Fruit fly (Drosophila melanogaster) whole organism, pupa: Measurements from ENCODE around the gene CG31789.

ENCODE experiments used
- CG10348 ChIP-seq: fragments of 200-800 bp; sonication (Bioruptor generic); IDR thresholded peaks from 2 replicates; pipeline ENCODE4 v1.3.6; 2022; ENCODE audit warnings: missing biosample characterization, missing genetic modification characterization
- CG12605 ChIP-seq: fragments of 200-800 bp; sonication (Bioruptor generic); IDR thresholded peaks from 2 replicates; pipeline ENCODE4 v1.3.6; 2022; ENCODE audit warnings: missing biosample characterization, missing genetic modification characterization
- CG13204 ChIP-seq: fragments of 200-800 bp; sonication (Bioruptor generic); optimal IDR thresholded peaks from 2 replicates; lab custom pipeline; 2018; ENCODE audit warnings: missing biosample characterization, mild to moderate bottlenecking, missing genetic modification characterization, moderate library complexity
- CG14655 ChIP-seq: fragments of 200-800 bp; sonication (Bioruptor generic); optimal IDR thresholded peaks from 3 replicates; lab custom pipeline; 2017; ENCODE audit warnings: mild to moderate bottlenecking, missing biosample characterization, missing genetic modification reagents, missing genetic modification characterization
- CG15710 ChIP-seq: fragments of 200-800 bp; sonication (Bioruptor generic); optimal IDR thresholded peaks from 2 replicates; lab custom pipeline; 2018; ENCODE audit warnings: missing biosample characterization, mild to moderate bottlenecking, missing genetic modification characterization, moderate library complexity
- CG17806 ChIP-seq: fragments of 200-800 bp; sonication (Bioruptor generic); optimal IDR thresholded peaks from 2 replicates; lab custom pipeline; 2018; ENCODE audit warnings: missing biosample characterization, mild to moderate bottlenecking, missing genetic modification characterization, moderate library complexity
- CG32121 ChIP-seq: fragments of 200-800 bp; sonication (Bioruptor generic); IDR thresholded peaks from 2 replicates; pipeline ENCODE4 v1.3.6; 2022; ENCODE audit warnings: missing biosample characterization, missing genetic modification characterization
- CG34367 ChIP-seq: fragments of 200-800 bp; sonication (Bioruptor generic); optimal IDR thresholded peaks from 2 replicates; lab custom pipeline; 2018; ENCODE audit warnings: missing biosample characterization, mild to moderate bottlenecking, missing genetic modification characterization
- CG4496 ChIP-seq: fragments of 200-800 bp; sonication (Bioruptor generic); IDR thresholded peaks from 3 replicates; pipeline ENCODE4 v1.3.6; 2022; ENCODE audit warnings: missing biosample characterization, missing genetic modification characterization
- CG8159 ChIP-seq: fragments of 200-800 bp; sonication (Bioruptor generic); optimal IDR thresholded peaks from 3 replicates; lab custom pipeline; 2018; ENCODE audit warnings: missing biosample characterization, mild to moderate bottlenecking, missing genetic modification characterization, moderate library complexity
- CG8301 ChIP-seq: fragments of 200-800 bp; sonication (Bioruptor generic); optimal IDR thresholded peaks from 2 replicates; lab custom pipeline; 2018; ENCODE audit warnings: missing biosample characterization, mild to moderate bottlenecking, missing genetic modification characterization
- CG9948 ChIP-seq: fragments of 200-800 bp; sonication (Bioruptor generic); optimal IDR thresholded peaks from 2 replicates; lab custom pipeline; 2018; ENCODE audit warnings: missing biosample characterization, mild to moderate bottlenecking, missing genetic modification characterization, moderate library complexity
- D1 ChIP-seq: fragments of 200-800 bp; sonication (Bioruptor generic); optimal IDR thresholded peaks from 2 replicates; lab custom pipeline; 2018; ENCODE audit warnings: missing biosample characterization, mild to moderate bottlenecking, missing genetic modification characterization, moderate library complexity
- EcR ChIP-seq: fragments of 200-800 bp; sonication (Bioruptor generic); optimal IDR thresholded peaks from 3 replicates; lab custom pipeline; 2019; ENCODE audit warnings: missing biosample characterization, missing genetic modification characterization, mild to moderate bottlenecking, moderate library complexity, missing genetic modification reagents
- Ets98B ChIP-seq: fragments of 200-800 bp; sonication (Bioruptor generic); IDR thresholded peaks from 2 replicates; pipeline ENCODE4 v1.3.6; 2022; ENCODE audit warnings: missing biosample characterization, missing genetic modification characterization
- Pif1A ChIP-seq: fragments of 200-800 bp; sonication (Bioruptor generic); optimal IDR thresholded peaks from 3 replicates; lab custom pipeline; 2016; ENCODE audit warnings: missing biosample characterization, missing genetic modification characterization
- Pif1B ChIP-seq: fragments of 200-800 bp; sonication (Bioruptor generic); optimal IDR thresholded peaks from 3 replicates; lab custom pipeline; 2016; ENCODE audit warnings: missing biosample characterization, missing genetic modification characterization
- Snoo ChIP-seq: fragments of 200-800 bp; sonication (Bioruptor generic); optimal IDR thresholded peaks from 3 replicates; lab custom pipeline; 2017; ENCODE audit warnings: missing biosample characterization, mild to moderate bottlenecking, missing genetic modification characterization, inconsistent platforms
- fd96Ca ChIP-seq: fragments of 200-800 bp; sonication (Bioruptor generic); IDR thresholded peaks from 3 replicates; pipeline ENCODE4 v1.3.6; 2022; ENCODE audit warnings: missing biosample characterization, missing genetic modification characterization
- gl ChIP-seq: fragments of 200-800 bp; sonication (Bioruptor generic); optimal IDR thresholded peaks from 2 replicates; lab custom pipeline; 2018; ENCODE audit warnings: missing biosample characterization, mild to moderate bottlenecking, missing genetic modification characterization
- rn ChIP-seq: fragments of 200-800 bp; sonication (Bioruptor generic); IDR thresholded peaks from 2 replicates; pipeline ENCODE4 v1.3.6; 2022; ENCODE audit warnings: missing biosample characterization, missing genetic modification characterization

The CG31789 gene

DNA sequence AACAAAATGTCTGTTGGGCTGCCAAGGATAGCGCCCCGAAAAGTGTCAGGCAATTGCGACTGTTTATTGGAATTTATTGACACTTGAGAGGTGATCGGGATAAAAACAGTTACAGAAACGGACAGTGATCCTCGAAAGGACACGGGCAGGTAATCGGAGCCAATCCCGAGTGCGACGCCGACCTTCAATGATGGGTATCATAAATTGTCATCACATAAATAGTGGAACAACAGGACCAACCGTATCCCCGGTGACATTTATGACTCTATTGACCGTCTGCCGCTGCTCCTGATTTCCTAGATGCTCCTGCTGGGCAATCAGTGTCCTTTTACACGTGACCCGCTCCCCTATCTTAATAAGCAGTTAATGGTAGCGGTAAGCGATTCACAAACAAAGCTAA, 6.6 kb upstream of the CG31789 start:
- TF ChIP-seq CG4496 (no peak), D1 (tag; lab: Kevin White, UChicago) (no peak), Ets98B (no peak), fd96Ca (GFP tag; lab: Robert Waterston, UW) (no peak), CG32121 (GFP tag; lab: Robert Waterston, UW) (no peak), CG9948 (tag; lab: Kevin White, UChicago) (no peak), CG14655 (no peak), CG8301 (tag; lab: Kevin White, UChicago) (no peak), gl (tag; lab: Kevin White, UChicago) (no peak), CG15710 (tag; lab: Kevin White, UChicago) (no peak), CG12605 (GFP tag; lab: Robert Waterston, UW) (no peak), Pif1A (GFP tag; lab: Kevin White, UChicago) (no peak), CG8159 (tag; lab: Kevin White, UChicago) (no peak), CG17806 (tag; lab: Kevin White, UChicago) (no peak), CG10348 (GFP tag; lab: Robert Waterston, UW) (no peak), rn (no peak), Pif1B (GFP tag; lab: Kevin White, UChicago) (no peak)

DNA sequence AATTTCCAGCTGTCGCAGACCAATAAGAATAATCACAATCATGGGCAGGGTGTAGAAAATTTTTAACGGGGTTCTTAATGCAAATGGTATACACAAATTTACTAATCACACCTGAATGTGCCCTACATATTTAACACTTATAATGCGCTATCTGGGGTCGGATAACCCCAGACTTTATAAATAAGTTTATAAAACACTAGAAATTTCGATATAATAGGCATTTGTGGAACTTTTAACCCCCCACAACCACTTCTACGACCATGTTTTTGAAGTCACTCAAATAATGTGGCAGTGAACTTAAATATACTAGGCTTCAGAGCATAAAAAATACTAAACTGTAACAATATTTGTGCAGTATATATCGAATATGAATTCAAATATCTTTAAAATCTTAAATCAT, 742 bp upstream of the CG31789 start, which contains the start of gene CG10413:
Gene CG10413 (minus strand): TSS at position 264 of the 400 bp plus-strand sequence.
- TF ChIP-seq CG34367 (peak; percentile 96), EcR (peak; percentile 0), CG15710 (tag; lab: Kevin White, UChicago) (peak; percentile 98), CG9948 (tag; lab: Kevin White, UChicago) (peak; percentile 97), CG17806 (tag; lab: Kevin White, UChicago) (peak; percentile 98), CG14655 (peak; percentile 97), CG8159 (tag; lab: Kevin White, UChicago) (peak; percentile 98), Snoo (peak; percentile 98), D1 (tag; lab: Kevin White, UChicago) (peak; percentile 93), CG10348 (GFP tag; lab: Robert Waterston, UW) (peak; percentile 90), CG8301 (tag; lab: Kevin White, UChicago) (peak; percentile 98), Ets98B (peak; percentile 97), fd96Ca (GFP tag; lab: Robert Waterston, UW) (peak; percentile 98), rn (peak; percentile 90), CG4496 (peak; percentile 98), CG32121 (GFP tag; lab: Robert Waterston, UW) (peak; percentile 98), CG12605 (GFP tag; lab: Robert Waterston, UW) (peak; percentile 92), Pif1B (GFP tag; lab: Kevin White, UChicago) (peak; percentile 98), Pif1A (GFP tag; lab: Kevin White, UChicago) (peak; percentile 99), gl (tag; lab: Kevin White, UChicago) (peak; percentile 94), CG13204 (no peak)

DNA sequence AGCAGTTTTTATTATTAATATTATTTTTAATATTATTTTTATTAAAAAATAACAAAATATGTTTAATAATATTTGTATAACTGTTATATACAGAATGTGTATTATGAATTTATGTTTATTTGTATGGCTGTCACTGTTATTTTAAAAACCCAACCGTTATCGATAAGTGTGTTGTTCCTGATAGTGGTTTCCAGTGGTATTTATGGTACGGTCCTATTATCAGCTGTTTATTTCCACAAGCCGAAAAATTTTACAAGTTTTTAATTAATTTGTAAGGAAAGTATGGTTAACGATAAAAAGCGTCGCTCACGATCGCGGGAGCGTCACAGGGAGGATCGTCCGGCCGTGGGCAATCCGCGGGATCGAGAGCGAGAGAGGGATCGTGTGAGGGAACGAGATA, 914 bp downstream of the CG31789 start, which contains the start of gene CG10333:
Gene CG10333 (plus strand): TSS at position 191 of the 400 bp plus-strand sequence.
- TF ChIP-seq CG10348 (GFP tag; lab: Robert Waterston, UW): no peak
- TF ChIP-seq EcR: no peak
- TF ChIP-seq CG13204: no peak
- no peak for TF ChIP-seq CG17806 (tag; lab: Kevin White, UChicago)
- TF ChIP-seq CG32121 (GFP tag; lab: Robert Waterston, UW): no peak
- TF ChIP-seq rn: no peak
- no peak for TF ChIP-seq CG9948 (tag; lab: Kevin White, UChicago)
- TF ChIP-seq CG15710 (tag; lab: Kevin White, UChicago): no peak
- TF ChIP-seq CG8301 (tag; lab: Kevin White, UChicago): no peak
- TF ChIP-seq CG12605 (GFP tag; lab: Robert Waterston, UW): no peak
- TF ChIP-seq fd96Ca (GFP tag; lab: Robert Waterston, UW): no peak
- TF ChIP-seq CG34367: no peak
- TF ChIP-seq Pif1B (GFP tag; lab: Kevin White, UChicago): no peak
- TF ChIP-seq Pif1A (GFP tag; lab: Kevin White, UChicago): no peak
- no peak for TF ChIP-seq CG8159 (tag; lab: Kevin White, UChicago)
- TF ChIP-seq CG14655: no peak
- TF ChIP-seq CG4496: no peak
- TF ChIP-seq gl (tag; lab: Kevin White, UChicago): no peak
- TF ChIP-seq Snoo: no peak

dm6 chr2L:18612106-18612505, 6.4 kb downstream of the CG31789 start, which contains the start of gene Atac2:
Gene Atac2, minus strand, starts transcription at chr2L:18612249.
- TF ChIP-seq CG13204 (no peak), CG32121 (GFP tag; lab: Robert Waterston, UW) (no peak)
- TF ChIP-seq, all 21 proteins: peak for 0

DNA sequence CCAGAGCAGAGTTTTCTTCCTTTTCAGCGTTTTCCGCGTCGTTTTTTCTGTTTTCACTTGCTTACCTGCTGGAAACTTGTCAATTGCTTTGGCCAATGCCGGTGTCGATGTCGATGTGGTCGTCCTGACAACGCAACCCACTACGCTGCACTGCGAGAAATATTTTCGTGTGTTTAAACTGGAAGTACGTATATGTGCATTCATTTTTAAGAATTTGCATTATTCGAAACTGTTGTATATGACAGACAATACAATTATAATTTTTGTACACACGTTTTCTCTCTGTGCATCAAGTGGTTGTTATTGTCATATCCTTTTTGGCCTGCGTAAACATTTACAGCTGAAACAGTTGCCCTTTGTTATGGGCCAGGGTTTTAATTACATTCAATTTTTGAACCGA, 10.3 kb downstream of the CG31789 start, which contains the start of gene IFT46:
Gene IFT46 (minus strand): TSS at position 88 of the 400 bp plus-strand sequence.
- TF ChIP-seq CG17806 (tag; lab: Kevin White, UChicago) (peak; percentile 23), Ets98B (no peak)

DNA sequence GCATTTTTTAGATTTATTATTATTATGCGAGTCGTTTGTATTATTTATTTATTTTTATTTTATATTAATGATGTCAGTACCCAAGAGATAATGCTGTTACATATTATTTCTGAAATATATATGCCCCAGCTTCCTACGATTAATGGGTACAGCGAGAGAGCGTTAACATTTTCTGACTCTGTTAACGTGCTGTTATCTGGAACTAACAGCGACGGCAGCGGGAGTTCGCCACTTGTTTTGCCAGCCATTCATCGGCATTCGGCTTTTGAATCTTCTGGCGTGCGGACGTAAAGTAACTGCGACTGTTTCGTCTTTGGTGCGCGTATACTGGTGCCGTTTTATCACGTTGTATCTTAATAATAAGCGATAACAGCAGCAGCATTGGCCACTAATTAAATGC, 11.3 kb downstream of the CG31789 start, which contains the start of gene MESR3:
Gene MESR3 (plus strand): TSS at position 254 of the 400 bp plus-strand sequence.
- TF ChIP-seq gl (tag; lab: Kevin White, UChicago) (no peak), Pif1B (GFP tag; lab: Kevin White, UChicago) (no peak), CG12605 (GFP tag; lab: Robert Waterston, UW) (peak; percentile 72), Pif1A (GFP tag; lab: Kevin White, UChicago) (no peak), CG34367 (peak; percentile 35), fd96Ca (GFP tag; lab: Robert Waterston, UW) (peak; percentile 63; the same call in 2 of the 3 replicates), CG15710 (tag; lab: Kevin White, UChicago) (peak; percentile 29), CG10348 (GFP tag; lab: Robert Waterston, UW) (no peak), Ets98B (peak; percentile 86), CG9948 (tag; lab: Kevin White, UChicago) (peak; percentile 53), CG8301 (tag; lab: Kevin White, UChicago) (peak; percentile 71), CG32121 (GFP tag; lab: Robert Waterston, UW) (peak; percentile 82), CG17806 (tag; lab: Kevin White, UChicago) (peak; percentile 80), CG14655 (no peak), CG4496 (peak; percentile 72), EcR (no peak), D1 (tag; lab: Kevin White, UChicago) (peak; percentile 83), rn (0 out of 2 replicates have a peak, but pooled peaks have one; percentile 10), CG8159 (tag; lab: Kevin White, UChicago) (peak; percentile 78), CG13204 (no peak), Snoo (peak; percentile 64)
- TF ChIP-seq, all 21 proteins: peak for 14
